Worm (Caenorhabditis elegans) whole organism, L3 larva: ENCODE data around the gene bmk-1.

ENCODE experiments used
- R02D3.7 ChIP-seq: fragments of 150-350 bp; optimal IDR thresholded peaks from 2 replicates; lab custom pipeline; 2014; ENCODE audit warnings: missing biosample characterization, missing genetic modification characterization
- ZK546.5 ChIP-seq: sonication (generic microtip); optimal IDR thresholded peaks from 2 replicates; lab custom pipeline; 2017; ENCODE audit warnings: missing biosample characterization, missing genetic modification characterization
- aly-2 ChIP-seq: fragments of 150-350 bp; optimal IDR thresholded peaks from 2 replicates; lab custom pipeline; 2014; ENCODE audit warnings: missing biosample characterization, missing genetic modification characterization
- ceh-16 ChIP-seq: sonication (generic microtip); optimal IDR thresholded peaks from 2 replicates; lab custom pipeline; 2017; ENCODE audit warnings: missing biosample characterization, missing genetic modification characterization
- ceh-28 ChIP-seq: fragments of 150-350 bp; optimal IDR thresholded peaks from 2 replicates; lab custom pipeline; 2014; ENCODE audit warnings: missing biosample characterization, missing genetic modification reagents, missing genetic modification characterization
- egl-27 ChIP-seq: sonication (generic microtip); optimal IDR thresholded peaks from 4 replicates; lab custom pipeline; 2017; ENCODE audit warnings: missing biosample characterization, missing genetic modification reagents, missing genetic modification characterization
- egl-5 ChIP-seq: fragments of 150-350 bp; optimal IDR thresholded peaks from 2 replicates; lab custom pipeline; 2017; ENCODE audit warnings: missing biosample characterization, missing genetic modification reagents, missing genetic modification characterization, inconsistent platforms
- elt-1 ChIP-seq: fragments of 150-350 bp; optimal IDR thresholded peaks from 2 replicates; lab custom pipeline; 2014; ENCODE audit warnings: missing biosample characterization, missing genetic modification characterization
- elt-2 ChIP-seq: sonication (generic microtip); optimal IDR thresholded peaks from 2 replicates; lab custom pipeline; 2016; ENCODE audit warnings: missing genetic modification reagents, mild to moderate bottlenecking, missing genetic modification characterization, missing compliant biosample characterization
- elt-3 ChIP-seq, 3 experiments: fragments of 150-350 bp in 1 of 3; sonication (generic microtip) in 2 of 3; optimal IDR thresholded peaks; 2 replicates in 2 of 3; 4 replicates in 1 of 3; lab custom pipeline; 2014 to 2017; ENCODE audit warnings: missing biosample characterization in 3 of 3, missing genetic modification characterization in 3 of 3
- eor-1 ChIP-seq, 2 experiments: fragments of 150-350 bp; optimal IDR thresholded peaks; 2 replicates each; lab custom pipeline; 2014 to 2018; ENCODE audit warnings: missing biosample characterization in 2 of 2, missing genetic modification characterization in 2 of 2
- fkh-2 ChIP-seq: fragments of 150-350 bp; optimal IDR thresholded peaks from 2 replicates; lab custom pipeline; 2014; ENCODE audit warnings: missing biosample characterization, missing genetic modification reagents, missing genetic modification characterization
- fos-1 ChIP-seq: fragments of 150-350 bp; optimal IDR thresholded peaks from 2 replicates; lab custom pipeline; 2014; ENCODE audit warnings: missing biosample characterization, missing genetic modification characterization
- hmg-11 ChIP-seq: sonication (generic microtip); optimal IDR thresholded peaks from 2 replicates; lab custom pipeline; 2016; ENCODE audit warnings: missing genetic modification characterization, missing compliant biosample characterization
- lin-15B ChIP-seq: fragments of 150-350 bp; optimal IDR thresholded peaks from 2 replicates; lab custom pipeline; 2014; ENCODE audit warnings: missing biosample characterization, missing genetic modification characterization
- lin-39 ChIP-seq: fragments of 150-350 bp; optimal IDR thresholded peaks from 2 replicates; lab custom pipeline; 2018; ENCODE audit warnings: missing biosample characterization, missing genetic modification reagents, missing genetic modification characterization
- lsy-12 ChIP-seq: sonication (generic microtip); optimal IDR thresholded peaks from 2 replicates; lab custom pipeline; 2016; ENCODE audit warnings: mild to moderate bottlenecking, missing genetic modification characterization, missing compliant biosample characterization
- mdl-1 ChIP-seq: fragments of 150-350 bp; optimal IDR thresholded peaks from 2 replicates; lab custom pipeline; 2014; ENCODE audit warnings: missing biosample characterization, missing genetic modification characterization
- mml-1 ChIP-seq: fragments of 150-350 bp; sonication (generic microtip); optimal IDR thresholded peaks from 3 replicates; lab custom pipeline; 2014; ENCODE audit warnings: missing biosample characterization, missing genetic modification characterization
- nfya-1 ChIP-seq: sonication (generic microtip); optimal IDR thresholded peaks from 2 replicates; lab custom pipeline; 2017; ENCODE audit warnings: missing genetic modification characterization, mild to moderate bottlenecking, missing compliant biosample characterization, antibody characterized with exemption, moderate library complexity; ENCODE audit not compliant: insufficient read depth
- nhr-11 ChIP-seq: fragments of 150-350 bp; optimal IDR thresholded peaks from 2 replicates; lab custom pipeline; 2014; ENCODE audit warnings: missing biosample characterization, missing genetic modification characterization
- nhr-12 ChIP-seq: fragments of 150-350 bp; optimal IDR thresholded peaks from 2 replicates; lab custom pipeline; 2014; ENCODE audit warnings: missing biosample characterization, missing genetic modification characterization
- nhr-23 ChIP-seq: fragments of 150-350 bp; optimal IDR thresholded peaks from 2 replicates; lab custom pipeline; 2014; ENCODE audit warnings: missing biosample characterization, missing genetic modification reagents, missing genetic modification characterization
- nhr-28 ChIP-seq: fragments of 150-350 bp; optimal IDR thresholded peaks from 2 replicates; lab custom pipeline; 2014; ENCODE audit warnings: missing biosample characterization, missing genetic modification characterization
- nhr-77 ChIP-seq: fragments of 150-350 bp; optimal IDR thresholded peaks from 2 replicates; lab custom pipeline; 2014; ENCODE audit warnings: missing biosample characterization, missing genetic modification characterization
- pqm-1 ChIP-seq: fragments of 150-350 bp; optimal IDR thresholded peaks from 2 replicates; lab custom pipeline; 2017; ENCODE audit warnings: missing biosample characterization, missing genetic modification characterization, inconsistent platforms
- sea-2 ChIP-seq: fragments of 150-350 bp; sonication (generic microtip); optimal IDR thresholded peaks from 4 replicates; lab custom pipeline; 2014; ENCODE audit warnings: missing biosample characterization, missing genetic modification reagents, missing genetic modification characterization
- tbx-2 ChIP-seq: sonication (generic microtip); optimal IDR thresholded peaks from 2 replicates; lab custom pipeline; 2016; ENCODE audit warnings: mild to moderate bottlenecking, missing genetic modification characterization, missing compliant biosample characterization
- unc-62 ChIP-seq: fragments of 150-350 bp; sonication (generic microtip); optimal IDR thresholded peaks from 4 replicates; lab custom pipeline; 2014; ENCODE audit warnings: missing biosample characterization, missing genetic modification reagents, missing genetic modification characterization
- zag-1 ChIP-seq: fragments of 150-350 bp; optimal IDR thresholded peaks from 2 replicates; lab custom pipeline; 2014; ENCODE audit warnings: missing biosample characterization, missing genetic modification characterization
- ztf-11 ChIP-seq: fragments of 150-350 bp; optimal IDR thresholded peaks from 2 replicates; lab custom pipeline; 2014; ENCODE audit warnings: missing biosample characterization, missing genetic modification characterization
- ztf-4 ChIP-seq: fragments of 150-350 bp; optimal IDR thresholded peaks from 2 replicates; lab custom pipeline; 2014; ENCODE audit warnings: missing biosample characterization, missing genetic modification characterization

bmk-1 gene

DNA sequence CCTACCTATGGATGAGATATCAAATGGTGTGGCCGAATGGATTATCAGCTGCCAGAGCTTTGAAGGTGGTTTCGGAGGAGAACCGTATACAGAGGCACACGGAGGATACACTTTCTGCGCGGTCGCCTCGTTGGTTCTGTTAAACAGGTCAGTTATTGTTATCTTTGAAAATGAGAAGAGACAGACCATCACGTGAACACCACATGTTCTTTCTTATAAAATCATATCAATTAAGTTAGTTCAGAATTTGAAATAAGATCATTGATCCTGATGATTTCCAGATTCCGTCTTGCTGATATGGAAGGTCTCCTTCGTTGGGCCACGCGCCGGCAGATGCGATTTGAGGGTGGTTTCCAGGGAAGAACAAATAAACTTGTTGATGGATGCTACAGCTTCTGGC lies 8.1 kb downstream of the bmk-1 start:
- TF ChIP-seq hmg-11 (tag; lab: Kevin White, UChicago): no peak
- TF ChIP-seq mml-1 (tag; lab: Kevin White, UChicago): no peak
- TF ChIP-seq tbx-2 (tag; lab: Kevin White, UChicago): no peak
- TF ChIP-seq eor-1 (tag; optimal IDR thresholded peaks at IDR 0.05; lab: Kevin White, UChicago): no peak
- TF ChIP-seq nhr-12: no peak
- no peak for TF ChIP-seq lin-39 (tag; lab: Kevin White, UChicago)
- TF ChIP-seq nhr-11 (tag; lab: Kevin White, UChicago): no peak
- no peak for TF ChIP-seq elt-1 (tag; lab: Kevin White, UChicago)
- no peak for TF ChIP-seq nhr-23 (tag; lab: Kevin White, UChicago)
- no peak for TF ChIP-seq nhr-28
- no peak for TF ChIP-seq mdl-1 (tag; lab: Kevin White, UChicago)
- TF ChIP-seq lsy-12: no peak
- TF ChIP-seq egl-5 (tag; lab: Kevin White, UChicago): no peak
- TF ChIP-seq unc-62: no peak
- no peak for TF ChIP-seq lin-15B (tag; lab: Kevin White, UChicago)
- TF ChIP-seq fos-1 (tag; lab: Kevin White, UChicago): no peak
- no peak for TF ChIP-seq egl-27

DNA sequence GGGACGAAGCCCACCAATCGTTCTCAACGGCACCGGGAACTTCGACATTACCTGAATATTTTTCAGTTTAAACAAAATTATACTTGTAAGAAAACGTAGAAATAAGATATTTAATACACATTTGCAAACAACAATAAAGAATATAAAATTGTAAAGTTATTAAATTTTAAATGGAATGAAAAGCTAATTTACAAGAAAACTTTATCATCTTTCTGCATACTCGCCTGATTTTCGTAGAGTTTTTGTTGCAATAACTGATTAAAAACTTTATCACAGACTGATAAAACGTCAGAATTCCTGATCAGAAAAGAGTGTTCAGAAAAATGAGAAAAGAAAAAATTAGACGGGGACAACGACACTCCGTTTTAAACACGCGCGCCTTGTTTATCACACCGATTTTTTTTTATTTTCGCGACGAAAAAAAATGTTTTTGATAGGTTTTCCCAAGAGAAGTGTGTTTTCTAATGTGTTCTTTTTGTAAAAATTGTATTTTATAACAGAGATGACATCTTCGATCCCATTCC lies 9.5 kb downstream of the bmk-1 start, which contains the start of the genes dlat-1 and fntb-1:
dlat-1 (minus strand) TSS at position 51 of the 524 bp plus-strand sequence.
fntb-1 (plus strand) TSS at position 412 of the 524 bp plus-strand sequence.
- TF ChIP-seq ceh-16 (tag; lab: Kevin White, UChicago): no peak
- no peak for TF ChIP-seq fos-1 (tag; lab: Kevin White, UChicago)
- TF ChIP-seq tbx-2 (tag; lab: Kevin White, UChicago): no peak
- TF ChIP-seq lin-15B (tag; lab: Kevin White, UChicago): peak; percentile 36
- TF ChIP-seq fkh-2 (tag; lab: Kevin White, UChicago): no peak
- TF ChIP-seq aly-2 (tag; lab: Kevin White, UChicago): no peak
- TF ChIP-seq elt-2: peak; percentile 86
- no peak for TF ChIP-seq unc-62
- peak; percentile 78 for TF ChIP-seq pqm-1
- TF ChIP-seq zag-1 (tag; lab: Kevin White, UChicago): no peak
- TF ChIP-seq hmg-11 (tag; lab: Kevin White, UChicago): peak; percentile 59
- TF ChIP-seq nfya-1 (tag; lab: Kevin White, UChicago): no peak
- TF ChIP-seq elt-1 (tag; lab: Kevin White, UChicago): no peak
- TF ChIP-seq egl-5 (tag; lab: Kevin White, UChicago): no peak
- no peak for TF ChIP-seq nhr-28

DNA sequence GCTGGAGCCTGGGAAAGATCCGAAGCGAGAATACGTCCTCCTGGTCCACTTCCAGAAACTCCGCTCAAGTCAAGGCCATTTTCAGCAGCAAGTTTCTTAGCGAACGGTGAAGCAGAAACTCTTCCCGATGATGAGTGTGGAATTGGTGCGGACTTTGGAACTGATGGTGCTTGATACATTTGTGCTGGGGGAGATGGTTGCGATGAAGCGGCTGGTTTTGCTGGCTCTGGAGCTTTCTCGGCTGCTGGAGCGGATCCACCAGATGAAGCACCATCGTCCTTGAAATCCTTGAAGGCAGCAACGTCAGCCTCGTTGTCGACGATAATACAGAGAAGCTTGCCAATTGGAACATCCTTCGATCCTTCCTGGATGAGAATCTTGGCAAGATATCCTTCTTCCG lies 10.3 kb downstream of the bmk-1 start:
- TF ChIP-seq nfya-1 (tag; lab: Kevin White, UChicago): no peak
- no peak for TF ChIP-seq ztf-4 (tag; lab: Kevin White, UChicago)
- no peak for TF ChIP-seq fkh-2 (tag; lab: Kevin White, UChicago)
- no peak for TF ChIP-seq ZK546.5 (tag; lab: Kevin White, UChicago)
- TF ChIP-seq elt-3 (tag; optimal IDR thresholded peaks at IDR 0.05; lab: Kevin White, UChicago): no peak
- TF ChIP-seq nhr-12: no peak
- TF ChIP-seq elt-1 (tag; lab: Kevin White, UChicago): no peak
- TF ChIP-seq nhr-77 (tag; lab: Kevin White, UChicago): no peak
- TF ChIP-seq sea-2 (GFP tag; lab: Kevin White, UChicago): no peak
- TF ChIP-seq lsy-12: no peak
- TF ChIP-seq unc-62: no peak
- no peak for TF ChIP-seq R02D3.7 (tag; lab: Kevin White, UChicago)
- TF ChIP-seq aly-2 (tag; lab: Kevin White, UChicago): no peak
- TF ChIP-seq tbx-2 (tag; lab: Kevin White, UChicago): no peak
- TF ChIP-seq elt-2: no peak
- no peak for TF ChIP-seq mdl-1 (tag; lab: Kevin White, UChicago)
- no peak for TF ChIP-seq eor-1 (tag; optimal IDR thresholded peaks at IDR 0.05; lab: Kevin White, UChicago)
- TF ChIP-seq ceh-16 (tag; lab: Kevin White, UChicago): no peak

DNA sequence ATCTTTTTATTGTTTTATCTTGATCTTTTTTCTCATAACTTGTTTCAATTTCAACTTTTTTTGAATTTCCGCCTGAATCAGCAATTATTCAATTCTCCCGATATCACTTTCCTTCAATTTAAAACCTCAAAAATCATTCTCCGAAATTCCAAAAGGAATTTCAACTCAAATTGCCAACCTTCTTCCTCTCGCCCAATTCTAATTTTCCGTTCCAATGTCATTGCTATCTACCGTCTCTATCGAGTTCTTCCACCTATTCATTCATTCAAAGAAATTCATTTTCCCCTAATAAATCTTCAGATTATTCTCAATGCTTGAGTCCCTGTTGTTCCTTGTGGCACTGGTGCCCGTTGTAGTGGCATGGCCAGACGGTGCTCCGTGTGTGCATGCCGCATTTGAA lies 15.9 kb downstream of the bmk-1 start, which contains the start of gene F23B12.4:
F23B12.4 (plus strand) TSS at position 301 of the 400 bp plus-strand sequence.
- no peak for TF ChIP-seq ceh-28 (tag; lab: Kevin White, UChicago)
- no peak for TF ChIP-seq ztf-11 (tag; lab: Kevin White, UChicago)
- TF ChIP-seq egl-5 (tag; lab: Kevin White, UChicago): no peak
- TF ChIP-seq lsy-12: no peak
- TF ChIP-seq tbx-2 (tag; lab: Kevin White, UChicago): no peak
- TF ChIP-seq sea-2 (GFP tag; lab: Kevin White, UChicago): no peak
